Worm (Caenorhabditis elegans) whole organism, L1 larva: Measurements from ENCODE around the gene comt-1.

Experiments used
- C16A3.4 ChIP-seq: fragments of 150-350 bp; optimal IDR thresholded peaks from 2 replicates; lab custom pipeline; 2014; ENCODE audit warnings: missing biosample characterization, missing genetic modification characterization
- ama-1 ChIP-seq: fragments of 150-350 bp; optimal IDR thresholded peaks from 2 replicates; lab custom pipeline; 2014
- blmp-1 ChIP-seq: fragments of 150-350 bp; optimal IDR thresholded peaks from 2 replicates; lab custom pipeline; 2014; ENCODE audit warnings: missing biosample characterization, missing genetic modification characterization
- ceh-63 ChIP-seq: fragments of 200-800 bp; sonication (Bioruptor generic); optimal IDR thresholded peaks from 2 replicates; lab custom pipeline; 2018; ENCODE audit warnings: mild to moderate bottlenecking, missing genetic modification characterization, missing compliant biosample characterization
- ceh-88 ChIP-seq: fragments of 200-800 bp; sonication (Bioruptor generic); IDR thresholded peaks from 2 replicates; pipeline ENCODE4 v1.3.6; 2022; ENCODE audit warnings: missing genetic modification characterization, missing compliant biosample characterization
- ceh-90 ChIP-seq: sonication (generic microtip); optimal IDR thresholded peaks from 2 replicates; lab custom pipeline; 2016; ENCODE audit warnings: missing genetic modification characterization, missing compliant biosample characterization
- dsc-1 ChIP-seq: sonication (generic microtip); optimal IDR thresholded peaks from 2 replicates; lab custom pipeline; 2016; ENCODE audit warnings: mild to moderate bottlenecking, missing genetic modification characterization, missing compliant biosample characterization
- efl-1 ChIP-seq, 4 experiments: fragments of 150-350 bp; optimal IDR thresholded peaks in 3 of 4; peaks in 1 of 4; 1 replicate in 1 of 4; 2 replicates in 3 of 4; lab custom pipeline; 2014; ENCODE audit warnings: missing biosample characterization in 2 of 4, missing genetic modification characterization in 2 of 4, missing genetic modification reagents in 2 of 4
- elt-2 ChIP-seq: sonication (generic microtip); optimal IDR thresholded peaks from 2 replicates; lab custom pipeline; 2016; ENCODE audit warnings: missing genetic modification characterization, mild to moderate bottlenecking, inconsistent platforms, missing compliant biosample characterization, missing genetic modification reagents
- elt-3 ChIP-seq, 6 experiments: fragments of 150-350 bp in 1 of 6; sonication (generic microtip); optimal IDR thresholded peaks; 2 replicates each; lab custom pipeline; 2017 to 2018; ENCODE audit warnings: missing biosample characterization in 6 of 6, missing genetic modification characterization in 6 of 6, inconsistent platforms in 1 of 6
- fkh-4 ChIP-seq: sonication (generic microtip); optimal IDR thresholded peaks from 2 replicates; lab custom pipeline; 2016; ENCODE audit warnings: missing compliant biosample characterization, missing genetic modification characterization, borderline replicate concordance
- fkh-8 ChIP-seq: sonication (generic microtip); optimal IDR thresholded peaks from 2 replicates; lab custom pipeline; 2016; ENCODE audit warnings: mild to moderate bottlenecking, missing genetic modification characterization, missing compliant biosample characterization
- grh-1 ChIP-seq: fragments of 200-800 bp; sonication (Bioruptor generic); IDR thresholded peaks from 2 replicates; pipeline ENCODE4 v1.3.6; 2022; ENCODE audit warnings: missing genetic modification reagents, missing genetic modification characterization, missing compliant biosample characterization
- lin-13 ChIP-seq: fragments of 150-350 bp; optimal IDR thresholded peaks from 2 replicates; lab custom pipeline; 2014; ENCODE audit warnings: missing biosample characterization, missing genetic modification reagents, missing genetic modification characterization
- lin-35 ChIP-seq, 2 experiments: fragments of 150-350 bp; optimal IDR thresholded peaks; 2 replicates each; lab custom pipeline; 2014; ENCODE audit warnings: missing biosample characterization in 2 of 2, missing genetic modification characterization in 2 of 2, missing genetic modification reagents in 2 of 2
- lir-3 ChIP-seq: sonication (generic microtip); optimal IDR thresholded peaks from 2 replicates; lab custom pipeline; 2016; ENCODE audit warnings: mild to moderate bottlenecking, missing genetic modification characterization, moderate library complexity, missing compliant biosample characterization; ENCODE audit not compliant: poor library complexity
- lsy-2 ChIP-seq, 2 experiments: fragments of 150-350 bp; optimal IDR thresholded peaks; 2 replicates each; lab custom pipeline; 2014; ENCODE audit warnings: missing biosample characterization in 2 of 2, missing genetic modification characterization in 2 of 2
- mdl-1 ChIP-seq, 2 experiments: fragments of 150-350 bp; optimal IDR thresholded peaks; 2 replicates each; lab custom pipeline; 2014 to 2017; ENCODE audit warnings: missing biosample characterization in 2 of 2, missing genetic modification characterization in 2 of 2, inconsistent platforms in 1 of 2
- nhr-28 ChIP-seq: fragments of 150-350 bp; optimal IDR thresholded peaks from 2 replicates; lab custom pipeline; 2014; ENCODE audit warnings: missing biosample characterization, missing genetic modification characterization
- nhr-47 ChIP-seq: sonication (generic microtip); optimal IDR thresholded peaks from 2 replicates; lab custom pipeline; 2016; ENCODE audit warnings: mild to moderate bottlenecking, missing genetic modification characterization, moderate library complexity, missing compliant biosample characterization
- nhr-71 ChIP-seq: sonication (generic microtip); optimal IDR thresholded peaks from 2 replicates; lab custom pipeline; 2016; ENCODE audit warnings: mild to moderate bottlenecking, missing genetic modification characterization, moderate library complexity, missing compliant biosample characterization
- nhr-84 ChIP-seq: sonication (generic microtip); optimal IDR thresholded peaks from 2 replicates; lab custom pipeline; 2017; ENCODE audit warnings: missing biosample characterization, missing genetic modification characterization
- nhr-85 ChIP-seq: sonication (generic microtip); peaks from one replicate; lab custom pipeline; 2016; ENCODE audit warnings: missing genetic modification characterization, inconsistent platforms, missing compliant biosample characterization
- nhr-90 ChIP-seq: sonication (generic microtip); optimal IDR thresholded peaks from 2 replicates; lab custom pipeline; 2016; ENCODE audit warnings: mild to moderate bottlenecking, missing genetic modification characterization, missing compliant biosample characterization; ENCODE audit not compliant: poor library complexity
- pax-3 ChIP-seq: fragments of 200-800 bp; sonication (Bioruptor generic); optimal IDR thresholded peaks from 2 replicates; lab custom pipeline; 2018; ENCODE audit warnings: mild to moderate bottlenecking, missing genetic modification characterization, moderate library complexity, missing compliant biosample characterization
- pqm-1 ChIP-seq: sonication (generic microtip); optimal IDR thresholded peaks from 3 replicates; lab custom pipeline; 2017; ENCODE audit warnings: missing biosample characterization, missing genetic modification characterization
- snpc-4 ChIP-seq: fragments of 150-350 bp; optimal IDR thresholded peaks from 2 replicates; lab custom pipeline; 2014; ENCODE audit warnings: missing biosample characterization, missing genetic modification characterization
- sox-4 ChIP-seq: sonication (generic microtip); optimal IDR thresholded peaks from 2 replicates; lab custom pipeline; 2016; ENCODE audit warnings: missing genetic modification characterization, missing compliant biosample characterization
- tbx-2 ChIP-seq: sonication (generic microtip); optimal IDR thresholded peaks from 2 replicates; lab custom pipeline; 2016; ENCODE audit warnings: missing genetic modification characterization, missing compliant biosample characterization
- unc-86 ChIP-seq: sonication (generic microtip); optimal IDR thresholded peaks from 2 replicates; lab custom pipeline; 2016; ENCODE audit warnings: missing genetic modification characterization, missing compliant biosample characterization
- vab-15 ChIP-seq: sonication (generic microtip); optimal IDR thresholded peaks from 2 replicates; lab custom pipeline; 2017; ENCODE audit warnings: missing genotype, mild to moderate bottlenecking, missing genetic modification characterization, missing compliant biosample characterization
- xbp-1 ChIP-seq: sonication (generic microtip); optimal IDR thresholded peaks from 2 replicates; lab custom pipeline; 2016; ENCODE audit warnings: missing genetic modification characterization, missing compliant biosample characterization
- zag-1 ChIP-seq: fragments of 150-350 bp; optimal IDR thresholded peaks from 2 replicates; lab custom pipeline; 2014; ENCODE audit warnings: missing biosample characterization, missing genetic modification characterization
- zip-4 ChIP-seq: fragments of 200-800 bp; sonication (Bioruptor generic); optimal IDR thresholded peaks from 2 replicates; lab custom pipeline; 2018; ENCODE audit warnings: mild to moderate bottlenecking, missing genetic modification characterization, moderate library complexity, missing compliant biosample characterization
- ztf-11 ChIP-seq, 2 experiments: sonication (generic microtip); optimal IDR thresholded peaks; 2 replicates each; lab custom pipeline; 2016 to 2017; ENCODE audit warnings: missing genetic modification characterization in 2 of 2, missing biosample characterization in 1 of 2, missing compliant biosample characterization in 1 of 2
- ztf-4 ChIP-seq: fragments of 150-350 bp; optimal IDR thresholded peaks from 2 replicates; lab custom pipeline; 2014; ENCODE audit warnings: missing biosample characterization, missing genetic modification characterization

comt-1 gene

ce11 chrX:2857070-2857825, 5.0 kb downstream of the comt-1 start, which contains the start of gene tra-4 (continued):
- TF ChIP-seq grh-1 (GFP tag; lab: Robert Waterston, UW): no peak
- TF ChIP-seq lsy-2 (tag; optimal IDR thresholded peaks at IDR 0.05; lab: Kevin White, UChicago): peak; percentile 29
- TF ChIP-seq ama-1 (lab: Kevin White, UChicago): no peak
- no peak for TF ChIP-seq pax-3 (tag; lab: Kevin White, UChicago)
- no peak for TF ChIP-seq zag-1
- no peak for TF ChIP-seq elt-3 (tag; optimal IDR thresholded peaks at IDR 0.05; lab: Kevin White, UChicago)
- peak; percentile 32 for TF ChIP-seq blmp-1 (tag; lab: Kevin White, UChicago)
- TF ChIP-seq pqm-1 (tag; lab: Kevin White, UChicago): no peak
- TF ChIP-seq unc-86 (tag; lab: Kevin White, UChicago): no peak
- TF ChIP-seq fkh-4: peak; percentile 22
- TF ChIP-seq ceh-63: no peak
- no peak for TF ChIP-seq ceh-88 (GFP tag; lab: Robert Waterston, UW)
- no peak for TF ChIP-seq mdl-1 (tag; optimal IDR thresholded peaks at IDR 0.05; lab: Kevin White, UChicago)
- peak; percentile 51 for TF ChIP-seq nhr-71 (tag; lab: Kevin White, UChicago)
- TF ChIP-seq xbp-1 (tag; lab: Kevin White, UChicago): no peak
- TF ChIP-seq sox-4: no peak
- no peak for TF ChIP-seq ztf-11 (tag; optimal IDR thresholded peaks at IDR 0.05; lab: Kevin White, UChicago)
- no peak for TF ChIP-seq lin-35 (GFP tag; optimal IDR thresholded peaks at IDR 0.05; lab: Kevin White, UChicago)
- peak; percentile 57 for TF ChIP-seq ceh-90
- TF ChIP-seq lin-13 (GFP tag; lab: Kevin White, UChicago): no peak
- peak; percentile 43 for TF ChIP-seq nhr-47 (tag; lab: Kevin White, UChicago)
- no peak for TF ChIP-seq elt-2 (tag; lab: Kevin White, UChicago)
- peak; percentile 76 for TF ChIP-seq nhr-85 (tag; lab: Kevin White, UChicago)
- TF ChIP-seq nhr-84 (tag; lab: Kevin White, UChicago): no peak
- peak; percentile 55 for TF ChIP-seq nhr-90 (tag; lab: Kevin White, UChicago)
- TF ChIP-seq zip-4 (GFP tag; lab: Kevin White, UChicago): no peak
- TF ChIP-seq tbx-2 (tag; lab: Kevin White, UChicago): peak; percentile 33
- no peak for TF ChIP-seq C16A3.4 (tag; lab: Kevin White, UChicago)
- TF ChIP-seq lir-3 (tag; lab: Kevin White, UChicago): peak; percentile 57
- TF ChIP-seq vab-15 (tag; lab: Kevin White, UChicago): no peak
- TF ChIP-seq dsc-1 (tag; lab: Kevin White, UChicago): peak; percentile 7

- TF ChIP-seq nhr-47 (tag; lab: Kevin White, UChicago): peak; percentile 61
- TF ChIP-seq fkh-4: peak; percentile 46
- TF ChIP-seq snpc-4 (tag; lab: Kevin White, UChicago): no peak
- peak; percentile 89 for TF ChIP-seq pax-3 (tag; lab: Kevin White, UChicago)
- TF ChIP-seq ztf-4 (tag; lab: Kevin White, UChicago): peak; percentile 35
- TF ChIP-seq nhr-71 (tag; lab: Kevin White, UChicago): peak; percentile 52
- peak; percentile 2 for TF ChIP-seq xbp-1 (tag; lab: Kevin White, UChicago)
- TF ChIP-seq sox-4: peak; percentile 49
- no peak for TF ChIP-seq nhr-28
- peak; percentile 94 for TF ChIP-seq dsc-1 (tag; lab: Kevin White, UChicago)
- TF ChIP-seq lsy-2 (tag; optimal IDR thresholded peaks at IDR 0.05; lab: Kevin White, UChicago): no peak
- TF ChIP-seq fkh-8 (tag; lab: Kevin White, UChicago): peak; percentile 47
- TF ChIP-seq grh-1 (GFP tag; lab: Robert Waterston, UW): no peak
- no peak for TF ChIP-seq efl-1 (optimal IDR thresholded peaks at IDR 0.05; lab: Kevin White, UChicago)
- TF ChIP-seq efl-1 (GFP tag; optimal IDR thresholded peaks at IDR 0.05 in 1 of 2; lab: Kevin White, UChicago): peak in 1 of 2 experiments; percentile 70
- TF ChIP-seq, all 84 proteins: peak for 10
Measured at ce11 chrX:2853963-2854362, 8.3 kb downstream of the comt-1 start.
